Worm (Caenorhabditis elegans) whole organism, young adult: Measurements from ENCODE around the gene gpd-3.

Source experiments
- B0035.1 ChIP-seq: sonication (generic microtip); optimal IDR thresholded peaks from 2 replicates; lab custom pipeline; 2016; ENCODE audit warnings: missing genetic modification characterization, mild to moderate bottlenecking, missing compliant biosample characterization, missing genotype, missing genetic modification reagents
- C06A6.2 ChIP-seq: fragments of 200-800 bp; sonication (Bioruptor generic); conservative IDR thresholded peaks from 2 replicates; pipeline ENCODE4 v1.3.6; 2022; ENCODE audit warnings: missing genetic modification characterization, missing compliant biosample characterization
- F23B12.7 ChIP-seq: sonication (generic microtip); optimal IDR thresholded peaks from 2 replicates; lab custom pipeline; 2017; ENCODE audit warnings: missing genetic modification characterization, mild to moderate bottlenecking, missing compliant biosample characterization, antibody characterized with exemption, moderate library complexity; ENCODE audit not compliant: insufficient read depth
- F33H1.4 ChIP-seq: fragments of 200-800 bp; sonication (Bioruptor generic); IDR thresholded peaks from 2 replicates; pipeline ENCODE4 v1.3.6; 2022; ENCODE audit warnings: missing genetic modification reagents, missing genetic modification characterization, missing compliant biosample characterization
- K11D2.4 ChIP-seq: fragments of 200-800 bp; sonication (Bioruptor generic); IDR thresholded peaks from 2 replicates; pipeline ENCODE4 v1.3.6; 2022; ENCODE audit warnings: missing genetic modification reagents, missing genetic modification characterization, missing compliant biosample characterization
- T07F8.4 ChIP-seq: sonication (generic microtip); optimal IDR thresholded peaks from 2 replicates; lab custom pipeline; 2016; ENCODE audit warnings: mild to moderate bottlenecking, missing genetic modification characterization, moderate library complexity, missing compliant biosample characterization
- Y53G8AR.9 ChIP-seq: fragments of 200-800 bp; sonication (Bioruptor generic); conservative IDR thresholded peaks from 2 replicates; pipeline ENCODE4 v1.3.6; 2022; ENCODE audit warnings: missing genetic modification reagents, missing genetic modification characterization, missing compliant biosample characterization
- Y56A3A.18 ChIP-seq: fragments of 200-800 bp; sonication (Bioruptor generic); IDR thresholded peaks from 2 replicates; pipeline ENCODE4 v1.3.6; 2022; ENCODE audit warnings: missing genetic modification reagents, missing genetic modification characterization, missing compliant biosample characterization
- ZK185.1 ChIP-seq: sonication (generic microtip); optimal IDR thresholded peaks from 2 replicates; lab custom pipeline; 2016; ENCODE audit warnings: mild to moderate bottlenecking, missing genetic modification characterization, missing compliant biosample characterization; ENCODE audit not compliant: poor library complexity, severe bottlenecking
- aptf-2 ChIP-seq: fragments of 200-800 bp; sonication (Bioruptor generic); conservative IDR thresholded peaks from 2 replicates; pipeline ENCODE4 v1.3.6; 2022; ENCODE audit warnings: missing genetic modification reagents, missing genetic modification characterization, missing compliant biosample characterization
- aptf-3 ChIP-seq: fragments of 200-800 bp; sonication (Bioruptor generic); IDR thresholded peaks from 2 replicates; pipeline ENCODE4 v1.3.6; 2022; ENCODE audit warnings: missing genetic modification characterization, missing compliant biosample characterization
- athp-1 ChIP-seq: sonication (generic microtip); optimal IDR thresholded peaks from 2 replicates; lab custom pipeline; 2017; ENCODE audit warnings: mild to moderate bottlenecking, missing genetic modification characterization, missing compliant biosample characterization
- attf-5 ChIP-seq: fragments of 200-800 bp; sonication (Bioruptor generic); optimal IDR thresholded peaks from 2 replicates; lab custom pipeline; 2018; ENCODE audit warnings: mild to moderate bottlenecking, missing genetic modification characterization, missing compliant biosample characterization
- attf-6 ChIP-seq: fragments of 200-800 bp; sonication (Bioruptor generic); IDR thresholded peaks from 2 replicates; pipeline ENCODE4 v1.3.6; 2022; ENCODE audit warnings: missing genetic modification reagents, missing genetic modification characterization, missing compliant biosample characterization
- cebp-1 ChIP-seq, 2 experiments: fragments of 200-800 bp in 1 of 2; sonication (Bioruptor generic) in 1 of 2; sonication (generic microtip) in 1 of 2; IDR thresholded peaks in 1 of 2; optimal IDR thresholded peaks in 1 of 2; 2 replicates each; pipeline versions ENCODE4 v1.3.6 to Lab custom; 2017 to 2022; ENCODE audit warnings: missing compliant biosample characterization in 2 of 2, missing genetic modification characterization in 2 of 2, mild to moderate bottlenecking in 1 of 2, missing genetic modification reagents in 1 of 2, moderate library complexity in 1 of 2
- die-1 ChIP-seq: sonication (generic microtip); optimal IDR thresholded peaks from 2 replicates; lab custom pipeline; 2016; ENCODE audit warnings: missing genotype, mild to moderate bottlenecking, missing genetic modification characterization, missing compliant biosample characterization
- dox-1 ChIP-seq: fragments of 200-800 bp; sonication (Bioruptor generic); IDR thresholded peaks from 2 replicates; pipeline ENCODE4 v1.3.6; 2022; ENCODE audit warnings: missing genetic modification reagents, missing genetic modification characterization, missing compliant biosample characterization
- dpl-1 ChIP-seq: fragments of 150-350 bp; optimal IDR thresholded peaks from 2 replicates; lab custom pipeline; 2014; ENCODE audit warnings: missing biosample characterization, missing genetic modification reagents, missing genetic modification characterization
- efl-1 ChIP-seq: fragments of 150-350 bp; optimal IDR thresholded peaks from 2 replicates; lab custom pipeline; 2014; ENCODE audit warnings: missing biosample characterization, missing genetic modification reagents, missing genetic modification characterization
- fkh-3 ChIP-seq: sonication (generic microtip); optimal IDR thresholded peaks from 2 replicates; lab custom pipeline; 2016; ENCODE audit warnings: mild to moderate bottlenecking, missing genetic modification characterization, missing compliant biosample characterization
- hlh-26 ChIP-seq: fragments of 200-800 bp; sonication (Bioruptor generic); conservative IDR thresholded peaks from 2 replicates; pipeline ENCODE4 v1.3.6; 2022; ENCODE audit warnings: missing genetic modification reagents, missing genetic modification characterization, missing compliant biosample characterization
- hrde-1 ChIP-seq: sonication (generic microtip); optimal IDR thresholded peaks from 2 replicates; lab custom pipeline; 2016; ENCODE audit warnings: missing genetic modification characterization, mild to moderate bottlenecking, missing compliant biosample characterization, moderate library complexity, missing genotype, missing genetic modification reagents, borderline replicate concordance
- hsf-1 ChIP-seq: fragments of 200-800 bp; sonication (Bioruptor generic); IDR thresholded peaks from 2 replicates; pipeline ENCODE4 v1.3.6; 2022; ENCODE audit warnings: missing genetic modification reagents, missing genetic modification characterization, missing compliant biosample characterization
- lag-1 ChIP-seq: fragments of 200-800 bp; sonication (Bioruptor generic); IDR thresholded peaks from 2 replicates; pipeline ENCODE4 v1.3.6; 2022; ENCODE audit warnings: missing genetic modification reagents, missing genetic modification characterization, missing compliant biosample characterization
- lin-35 ChIP-seq, 3 experiments: fragments of 150-350 bp in 2 of 3; sonication (generic microtip) in 1 of 3; optimal IDR thresholded peaks; 2 replicates each; lab custom pipeline; 2014 to 2018; ENCODE audit warnings: missing biosample characterization in 3 of 3, missing genetic modification characterization in 3 of 3, missing genetic modification reagents in 3 of 3
- lin-54 ChIP-seq: fragments of 200-800 bp; sonication (Bioruptor generic); optimal IDR thresholded peaks from 2 replicates; lab custom pipeline; 2018; ENCODE audit warnings: mild to moderate bottlenecking, missing genetic modification characterization, missing compliant biosample characterization
- madf-10 ChIP-seq: sonication (generic microtip); optimal IDR thresholded peaks from 2 replicates; lab custom pipeline; 2016; ENCODE audit warnings: mild to moderate bottlenecking, missing genetic modification characterization, missing compliant biosample characterization
- madf-3 ChIP-seq: fragments of 200-800 bp; sonication (Bioruptor generic); IDR thresholded peaks from 2 replicates; pipeline ENCODE4 v1.3.6; 2022; ENCODE audit warnings: missing genetic modification reagents, missing genetic modification characterization, missing compliant biosample characterization
- mes-4 ChIP-seq: sonication (generic microtip); optimal IDR thresholded peaks from 2 replicates; lab custom pipeline; 2016; ENCODE audit warnings: missing genotype, missing genetic modification characterization, missing compliant biosample characterization
- nhr-80 ChIP-seq: sonication (generic microtip); optimal IDR thresholded peaks from 2 replicates; lab custom pipeline; 2016; ENCODE audit warnings: missing genetic modification characterization, missing compliant biosample characterization
- pbrm-1 ChIP-seq: fragments of 200-800 bp; sonication (Bioruptor generic); IDR thresholded peaks from 2 replicates; pipeline ENCODE4 v1.3.6; 2022; ENCODE audit warnings: missing genetic modification reagents, missing genetic modification characterization, missing compliant biosample characterization
- repo-1 ChIP-seq: sonication (generic microtip); optimal IDR thresholded peaks from 2 replicates; lab custom pipeline; 2017; ENCODE audit warnings: mild to moderate bottlenecking, missing genetic modification characterization, missing compliant biosample characterization
- snpc-1.3 ChIP-seq: sonication (generic microtip); optimal IDR thresholded peaks from 2 replicates; lab custom pipeline; 2017; ENCODE audit warnings: missing genetic modification characterization, mild to moderate bottlenecking, missing compliant biosample characterization, antibody characterized with exemption, moderate library complexity, missing genotype, missing genetic modification reagents; ENCODE audit not compliant: insufficient read depth
- snpc-4 ChIP-seq, 5 experiments: fragments of 150-350 bp in 1 of 5; sonication (generic microtip) in 4 of 5; optimal IDR thresholded peaks; 2 replicates each; lab custom pipeline; 2014 to 2018; ENCODE audit warnings: missing genetic modification characterization in 5 of 5, missing biosample characterization in 3 of 5, antibody characterized with exemption in 2 of 5, mild to moderate bottlenecking in 2 of 5, missing compliant biosample characterization in 2 of 5, missing genotype in 2 of 5, moderate library complexity in 2 of 5, missing genetic modification reagents in 1 of 5
- sptf-2 ChIP-seq: fragments of 200-800 bp; sonication (Bioruptor generic); optimal IDR thresholded peaks from 2 replicates; lab custom pipeline; 2018; ENCODE audit warnings: mild to moderate bottlenecking, missing genetic modification characterization, missing compliant biosample characterization
- xnd-1 ChIP-seq: sonication (generic microtip); optimal IDR thresholded peaks from 2 replicates; lab custom pipeline; 2016; ENCODE audit warnings: missing genotype, missing genetic modification reagents, missing genetic modification characterization, missing compliant biosample characterization
- zim-3 ChIP-seq: sonication (generic microtip); optimal IDR thresholded peaks from 2 replicates; lab custom pipeline; 2017; ENCODE audit warnings: mild to moderate bottlenecking, missing genetic modification characterization, moderate library complexity, missing compliant biosample characterization
- ztf-26 ChIP-seq: sonication (generic microtip); optimal IDR thresholded peaks from 2 replicates; lab custom pipeline; 2017; ENCODE audit warnings: missing genetic modification characterization, missing compliant biosample characterization

Gene gpd-3

ce11 chrX:3111687-3112086 lies 1.5 kb downstream of the gpd-3 start (continued):
- peak; percentile 64; the same call in 1 of the 2 replicates for TF ChIP-seq K11D2.4 (GFP tag; lab: Robert Waterston, UW)
- no peak for TF ChIP-seq hrde-1 (tag; lab: Kevin White, UChicago)
- no peak for TF ChIP-seq mes-4 (tag; lab: Kevin White, UChicago)
- TF ChIP-seq hsf-1 (GFP tag; lab: Robert Waterston, UW), result no peak
- peak in 1 of 3 experiments; percentile 83 for TF ChIP-seq lin-35 (GFP tag; optimal IDR thresholded peaks at IDR 0.05; lab: Kevin White, UChicago)
- TF ChIP-seq madf-3 (GFP tag; lab: Robert Waterston, UW), result peak; percentile 69; the same call in 1 of the 2 replicates
- TF ChIP-seq repo-1 (tag; lab: Kevin White, UChicago), result peak; percentile 80
- no peak for TF ChIP-seq zim-3 (tag; lab: Kevin White, UChicago)
- no peak for TF ChIP-seq cebp-1 (GFP tag; IDR thresholded peaks at IDR 0.05; lab: Robert Waterston, UW)
- peak; percentile 26 for TF ChIP-seq cebp-1 (tag; optimal IDR thresholded peaks at IDR 0.05; lab: Kevin White, UChicago)
- TF ChIP-seq madf-10 (tag; lab: Kevin White, UChicago), result peak; percentile 19
- peak; percentile 54 for TF ChIP-seq C06A6.2 (GFP tag; lab: Robert Waterston, UW)
- no peak for TF ChIP-seq aptf-3 (GFP tag; lab: Robert Waterston, UW)
- no peak for TF ChIP-seq lag-1 (GFP tag; lab: Robert Waterston, UW)
- no peak for TF ChIP-seq hlh-26 (GFP tag; lab: Robert Waterston, UW)
- TF ChIP-seq pbrm-1 (GFP tag; lab: Robert Waterston, UW), result no peak
- TF ChIP-seq sptf-2 (GFP tag; lab: Kevin White, UChicago), result no peak
- TF ChIP-seq B0035.1, result peak; percentile 25
- no peak for TF ChIP-seq aptf-2 (GFP tag; lab: Robert Waterston, UW)
- 0 out of 2 replicates have a peak, but pooled peaks have one; percentile 9 for TF ChIP-seq Y56A3A.18 (GFP tag; lab: Robert Waterston, UW)
- TF ChIP-seq F23B12.7, result no peak
- TF ChIP-seq efl-1, result no peak
- no peak for TF ChIP-seq attf-6 (GFP tag; lab: Robert Waterston, UW)
- TF ChIP-seq die-1 (tag; lab: Kevin White, UChicago), result no peak

ce11 chrX:3111066-3111465 lies 2.1 kb downstream of the gpd-3 start:
- peak in 1 of 3 experiments; percentile 47 for TF ChIP-seq lin-35 (GFP tag; optimal IDR thresholded peaks at IDR 0.05; lab: Kevin White, UChicago)
- TF ChIP-seq ztf-26 (tag; lab: Kevin White, UChicago), result no peak
- peak; percentile 37 for TF ChIP-seq ZK185.1 (tag; lab: Kevin White, UChicago)
- TF ChIP-seq, all 124 proteins: peak for 2

- TF ChIP-seq lin-54 (GFP tag; lab: Kevin White, UChicago) (no peak), athp-1 (no peak), snpc-1.3 (tag; lab: Kevin White, UChicago) (no peak), Y53G8AR.9 (no peak), F33H1.4 (GFP tag; lab: Robert Waterston, UW) (no peak), dox-1 (GFP tag; lab: Robert Waterston, UW) (0 out of 2 replicates have a peak, but pooled peaks have one; percentile 22), nhr-80 (tag; lab: Kevin White, UChicago) (peak; percentile 66), lag-1 (GFP tag; lab: Robert Waterston, UW) (no peak), T07F8.4 (no peak), efl-1 (no peak), attf-5 (GFP tag; lab: Kevin White, UChicago) (no peak), snpc-4 (GFP tag; optimal IDR thresholded peaks at IDR 0.05; lab: Kevin White, UChicago) (no peak), snpc-4 (tag; optimal IDR thresholded peaks at IDR 0.05; lab: Kevin White, UChicago) (no peak), xnd-1 (tag; lab: Kevin White, UChicago) (no peak), dpl-1 (GFP tag; lab: Kevin White, UChicago) (no peak), fkh-3 (tag; lab: Kevin White, UChicago) (no peak)
These were observed 2.6 kb downstream of the gpd-3 start, which contains the start of gene gpcp-1 for ce11 chrX:3110576-3110975. TSS of gene gpcp-1 (minus strand) at chrX:3110628.
